Fruit fly (Drosophila melanogaster): ENCODE data around the gene CG5421.

dm6 chr2L:12474212-12474891 is 26.4 kb upstream of the CG5421 start:
- no peak for TF ChIP-seq CG15269 (tag; optimal IDR thresholded peaks at IDR 0.05)
- no peak for TF ChIP-seq bcd (GFP tag; optimal IDR thresholded peaks at IDR 0.05)
- no peak for TF ChIP-seq luna (GFP tag; optimal IDR thresholded peaks at IDR 0.05)
- TF ChIP-seq Rfx (GFP tag; IDR thresholded peaks at IDR 0.05): no peak

Data from whole organism, embryonic.